Worm (Caenorhabditis elegans): Measurements from ENCODE around the gene F48D6.4.

DNA sequence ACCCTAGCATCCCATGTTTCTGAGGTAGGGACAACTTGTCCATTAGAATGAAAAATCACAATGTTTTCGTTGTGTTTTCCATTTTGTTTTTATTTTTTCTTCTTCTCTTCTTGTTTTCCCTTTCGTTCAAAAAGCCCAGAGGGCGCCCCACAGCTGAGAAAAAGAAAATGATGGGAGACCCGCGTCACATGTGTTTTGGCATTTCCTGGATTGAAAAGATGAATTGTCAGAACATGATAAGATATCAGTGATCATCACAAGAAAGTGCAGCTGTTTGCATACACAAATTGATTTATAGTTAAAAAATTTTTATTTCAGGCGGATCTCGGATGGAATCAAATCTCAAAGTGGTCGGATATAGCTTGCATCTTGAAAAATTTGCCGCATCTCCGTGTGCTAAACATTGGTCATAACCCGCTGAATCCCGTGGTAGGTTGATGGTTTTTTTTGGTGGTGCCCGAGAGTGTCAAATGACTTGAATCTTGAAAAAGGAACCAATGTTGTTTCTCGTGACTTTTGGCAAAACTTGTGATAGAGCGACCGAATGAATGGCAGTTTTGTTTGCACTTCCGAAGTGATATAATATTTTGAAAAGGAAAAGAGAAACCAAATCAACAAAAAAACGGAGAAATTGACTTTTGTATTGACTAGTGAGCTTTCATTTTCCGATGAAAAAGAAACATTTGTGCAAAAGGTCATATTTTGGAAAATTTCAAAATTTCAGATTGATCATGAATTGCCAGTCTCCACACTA is 19.3 kb upstream of the F48D6.4 start:
- TF ChIP-seq skn-1 (tag; optimal IDR thresholded peaks at IDR 0.05) = no peak
- no peak for TF ChIP-seq ces-1 (GFP tag; optimal IDR thresholded peaks at IDR 0.05)
- TF ChIP-seq unc-98 (GFP tag; IDR thresholded peaks at IDR 0.05) = no peak
- no peak for TF ChIP-seq ztf-11 (tag; optimal IDR thresholded peaks at IDR 0.05)
- TF ChIP-seq elt-3 (tag; optimal IDR thresholded peaks at IDR 0.05) = no peak
- TF ChIP-seq nhr-11 (tag; optimal IDR thresholded peaks at IDR 0.05) = no peak
- TF ChIP-seq snpc-4 (tag; optimal IDR thresholded peaks at IDR 0.05) = no peak
- TF ChIP-seq aha-1 (tag; optimal IDR thresholded peaks at IDR 0.05) = no peak
- TF ChIP-seq unc-130 (tag; optimal IDR thresholded peaks at IDR 0.05) = no peak
- TF ChIP-seq efl-1 (optimal IDR thresholded peaks at IDR 0.05) = no peak
- TF ChIP-seq efl-1 (GFP tag; optimal IDR thresholded peaks at IDR 0.05 in 1 of 2) = no peak
- no peak for TF ChIP-seq alr-1 (tag; optimal IDR thresholded peaks at IDR 0.05; ENCODE audit: borderline replicate concordance)
- TF ChIP-seq nhr-19 (GFP tag; conservative IDR thresholded peaks at IDR 0.05) = no peak
- TF ChIP-seq lir-3 (tag; optimal IDR thresholded peaks at IDR 0.05; ENCODE audit: poor library complexity) = no peak
- no peak for TF ChIP-seq nhr-77 (tag; optimal IDR thresholded peaks at IDR 0.05)
